Fruit fly (Drosophila melanogaster): ENCODE results near the gene CG17734.

The CG17734 gene

dm6 chr3R:11226496-11226895 is 17.3 kb downstream of the CG17734 start, which contains the start of gene CG17726 (continued):
- TF ChIP-seq pzg (GFP tag; optimal IDR thresholded peaks at IDR 0.05) (peak; percentile 24), Pdp1 (GFP tag; optimal IDR thresholded peaks at IDR 0.05) (peak; percentile 90 to 95), onecut (GFP tag; IDR thresholded peaks at IDR 0.05) (peak; percentile 95), hbn (GFP tag; IDR thresholded peaks at IDR 0.05; ENCODE audit: partially characterized antibody) (no peak), sim (GFP tag; IDR thresholded peaks at IDR 0.05) (peak; percentile 97), ap (GFP tag; IDR thresholded peaks at IDR 0.05) (peak; percentile 99), CG18599 (GFP tag; optimal IDR thresholded peaks at IDR 0.05) (no peak), CG2202 (tag; optimal IDR thresholded peaks at IDR 0.05) (peak; percentile 95), tin (GFP tag; optimal IDR thresholded peaks at IDR 0.05) (peak; percentile 95), h (optimal IDR thresholded peaks at IDR 0.05) (no peak), CG4328 (GFP tag; optimal IDR thresholded peaks at IDR 0.05) (peak; percentile 55), D19B (GFP tag; optimal IDR thresholded peaks at IDR 0.05) (peak; percentile 99), gsb-n (tag; optimal IDR thresholded peaks at IDR 0.05) (peak; percentile 99), Hr3 (GFP tag; optimal IDR thresholded peaks at IDR 0.05) (peak; percentile 97)

- 0 out of 2 replicates have a peak, but pooled peaks have one; percentile 17 for TF ChIP-seq CG42726 (GFP tag; IDR thresholded peaks at IDR 0.05; ENCODE audit: partially characterized antibody)
- peak; percentile 14; the same call in 1 of the 2 replicates for TF ChIP-seq sob (GFP tag; IDR thresholded peaks at IDR 0.05)
- peak; percentile 41; the same call in 1 of the 2 replicates for TF ChIP-seq chm (GFP tag; IDR thresholded peaks at IDR 0.05)
- peak; percentile 76 for TF ChIP-seq Med (GFP tag)
- 0 out of 2 replicates have a peak, but pooled peaks have one; percentile 13 for TF ChIP-seq CG16779 (GFP tag; IDR thresholded peaks at IDR 0.05)
- TF ChIP-seq CG7556 (GFP tag; optimal IDR thresholded peaks at IDR 0.05) = no peak
Observed at dm6 chr3R:11225220-11225619, 18.6 kb downstream of the CG17734 start, which contains the start of gene scpr-C. Gene scpr-C (plus strand): TSS chr3R:11225520.

- TF ChIP-seq Ets65A (GFP tag) (peak; percentile 91), Med (GFP tag) (peak; percentile 59), CG6654 (GFP tag; optimal IDR thresholded peaks at IDR 0.05) (no peak), Bgb (GFP tag; IDR thresholded peaks at IDR 0.05; ENCODE audit: partially characterized antibody) (0 out of 2 replicates have a peak, but pooled peaks have one; percentile 35)
Observed at dm6 chr3R:11224478-11224877, 19.3 kb downstream of the CG17734 start.

- TF ChIP-seq dm (GFP tag; optimal IDR thresholded peaks at IDR 0.05) (peak; percentile 50), CG32767 (GFP tag; IDR thresholded peaks at IDR 0.05) (peak; percentile 56; the same call in 1 of the 2 replicates), twi (tag; optimal IDR thresholded peaks at IDR 0.05) (peak; percentile 17), vvl (GFP tag; IDR thresholded peaks at IDR 0.05) (no peak), CG4360 (GFP tag; IDR thresholded peaks at IDR 0.05) (peak; percentile 12; the same call in 1 of the 2 replicates), D19B (GFP tag; optimal IDR thresholded peaks at IDR 0.05) (no peak), phol (tag; optimal IDR thresholded peaks at IDR 0.05) (peak; percentile 92)
Observed at dm6 chr3R:11222587-11222986, 21.2 kb downstream of the CG17734 start.

DNA sequence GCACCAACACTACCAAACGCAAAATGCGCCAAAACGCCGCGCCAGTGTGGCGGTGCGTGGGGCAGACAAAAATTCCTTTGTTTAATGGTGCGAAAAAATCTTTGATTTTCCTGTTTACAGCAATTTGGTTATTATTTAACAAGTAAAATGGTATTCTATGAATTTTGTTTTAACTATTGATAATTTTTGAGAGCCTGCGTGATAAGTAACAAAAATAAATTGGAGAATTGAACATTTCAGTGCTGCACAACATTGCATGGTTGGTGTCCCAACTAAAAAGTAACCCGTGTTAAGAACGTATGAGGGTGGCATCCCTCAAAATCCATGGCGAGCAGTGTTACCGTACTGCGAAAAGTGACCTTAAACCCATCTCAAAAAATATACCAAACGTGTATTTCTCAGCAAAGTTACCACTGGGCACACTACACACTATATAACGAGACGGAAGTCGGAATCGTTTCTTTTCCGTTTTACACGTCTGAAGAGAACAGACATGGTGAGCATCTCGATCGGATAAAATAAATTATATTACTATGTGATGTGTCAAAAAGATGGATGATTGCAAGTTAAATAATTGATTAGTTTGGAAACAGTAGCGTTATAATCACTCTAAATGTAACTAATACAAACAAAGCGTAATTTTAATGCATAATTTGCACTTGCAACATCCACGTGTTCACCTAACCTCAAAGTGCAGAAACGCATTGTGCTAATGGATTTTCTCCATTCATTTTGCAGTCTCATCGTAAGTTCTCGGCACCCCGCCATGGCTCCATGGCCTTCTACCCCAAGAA is 22.2 kb downstream of the CG17734 start, which contains the start of the genes CG6693 and RpL3:
Gene CG6693 (minus strand): TSS at position 203 of the 794 bp plus-strand sequence.
Gene RpL3 (plus strand): TSS at position 458 of the 794 bp plus-strand sequence.
- peak; percentile 43; the same call in 1 of the 3 replicates for TF ChIP-seq ase (GFP tag; IDR thresholded peaks at IDR 0.05)
- TF ChIP-seq kni (GFP tag; optimal IDR thresholded peaks at IDR 0.05) = peak; percentile 49
- peak; percentile 55; the same call in 1 of the 2 replicates for TF ChIP-seq CG13287 (GFP tag; IDR thresholded peaks at IDR 0.05; ENCODE audit: partially characterized antibody)
- peak; percentile 57 for TF ChIP-seq CG10654 (GFP tag; optimal IDR thresholded peaks at IDR 0.05)
- TF ChIP-seq dati (GFP tag; IDR thresholded peaks at IDR 0.05) = 0 out of 2 replicates have a peak, but pooled peaks have one; percentile 29
- TF ChIP-seq fd102C (GFP tag; optimal IDR thresholded peaks at IDR 0.05) = peak; percentile 74
- peak; percentile 49; the same call in 1 of the 3 replicates for TF ChIP-seq knrl (GFP tag; IDR thresholded peaks at IDR 0.05; ENCODE audit: partially characterized antibody)
- peak; percentile 89 for TF ChIP-seq B-H2 (GFP tag; optimal IDR thresholded peaks at IDR 0.05)
- TF ChIP-seq luna (GFP tag; optimal IDR thresholded peaks at IDR 0.05) = peak; percentile 50
- peak; percentile 40 for TF ChIP-seq sd (tag; optimal IDR thresholded peaks at IDR 0.05)
- TF ChIP-seq CG11247 (GFP tag; IDR thresholded peaks at IDR 0.05) = peak; percentile 73
- TF ChIP-seq lbe (GFP tag; optimal IDR thresholded peaks at IDR 0.05) = peak; percentile 74
- TF ChIP-seq Dbx (GFP tag; IDR thresholded peaks at IDR 0.05) = peak; percentile 89
- TF ChIP-seq CG6654 (GFP tag; optimal IDR thresholded peaks at IDR 0.05) = peak; percentile 9
- TF ChIP-seq BtbVII (GFP tag; optimal IDR thresholded peaks at IDR 0.05) = peak; percentile 91
